Worm (Caenorhabditis elegans): Measurements from ENCODE around the gene R03H10.6.

DNA sequence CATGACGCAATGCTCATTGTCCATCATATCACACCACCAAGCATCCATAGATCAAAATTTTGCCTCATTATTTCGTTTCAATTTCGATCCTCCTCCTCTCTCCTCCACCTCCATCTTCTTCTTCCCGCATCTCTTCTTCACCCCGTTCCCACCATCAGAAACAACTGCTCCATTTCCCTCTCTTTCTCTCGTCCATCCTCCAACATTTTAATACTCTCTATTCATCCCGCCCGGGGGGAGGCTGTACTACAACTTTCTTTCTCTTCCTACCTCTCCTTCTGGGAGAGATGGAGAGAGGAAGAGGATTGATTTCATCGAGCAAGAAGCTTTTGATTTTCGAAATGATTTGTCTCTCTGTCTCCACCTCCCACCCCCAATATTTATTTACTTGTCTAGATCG is 10.7 kb upstream of the R03H10.6 start:
- TF ChIP-seq ama-1 (optimal IDR thresholded peaks at IDR 0.05) (no peak), nhr-77 (tag; optimal IDR thresholded peaks at IDR 0.05) (no peak), jun-1 (tag; optimal IDR thresholded peaks at IDR 0.05) (no peak), nhr-237 (tag; optimal IDR thresholded peaks at IDR 0.05) (no peak)
